Fruit fly (Drosophila melanogaster): ENCODE data around the gene CG6729.

DNA sequence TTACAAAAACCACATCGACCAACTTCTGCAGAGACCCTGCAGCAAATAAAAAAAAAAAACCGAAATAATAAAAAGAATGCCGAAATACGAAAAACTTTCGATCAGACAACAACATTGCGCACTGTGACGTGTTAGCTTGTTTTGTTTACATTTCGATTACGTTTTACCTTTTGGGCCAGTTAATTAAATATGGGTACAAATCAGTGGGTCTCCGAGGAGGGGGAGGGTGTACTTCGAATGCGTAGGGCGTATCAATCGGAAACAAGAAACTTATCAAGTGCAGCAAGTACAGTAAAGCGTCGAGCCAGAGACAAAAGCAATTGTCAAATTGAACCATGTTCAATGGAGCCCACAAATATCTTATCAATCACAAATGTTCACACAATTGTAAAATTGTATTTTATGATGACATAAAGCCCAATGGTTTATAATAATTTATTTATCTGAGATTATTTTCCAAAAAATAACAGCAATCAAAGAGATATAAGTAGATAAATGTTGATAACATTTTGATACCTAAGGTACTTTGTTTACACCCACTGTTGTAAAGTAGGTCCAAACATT, 42.2 kb downstream of the CG6729 start, which contains the start of gene Lip1:
- no peak for TF ChIP-seq psq (optimal IDR thresholded peaks at IDR 0.05)
- TF ChIP-seq Myc (optimal IDR thresholded peaks at IDR 0.05): no peak
- no peak for TF ChIP-seq Sin3A (optimal IDR thresholded peaks at IDR 0.05)
- no peak for TF ChIP-seq h (optimal IDR thresholded peaks at IDR 0.05)

Data from Kc167 (cell line).